Worm (Caenorhabditis elegans) whole organism, young adult: ENCODE measurements around the gene tsr-2.

ENCODE experiments used
- F33H1.4 ChIP-seq: fragments of 200-800 bp; sonication (Bioruptor generic); IDR thresholded peaks from 2 replicates; pipeline ENCODE4 v1.3.6; 2022; ENCODE audit warnings: missing genetic modification reagents, missing genetic modification characterization, missing compliant biosample characterization
- F52B5.7 ChIP-seq: sonication (generic microtip); optimal IDR thresholded peaks from 2 replicates; lab custom pipeline; 2016; ENCODE audit warnings: mild to moderate bottlenecking, missing genetic modification characterization, missing compliant biosample characterization
- ama-1 ChIP-seq, 3 experiments: fragments of 150-350 bp in 1 of 3; sonication (generic microtip) in 2 of 3; optimal IDR thresholded peaks; 2 replicates each; lab custom pipeline; 2014 to 2018; ENCODE audit warnings: missing biosample characterization in 2 of 3, missing genetic modification characterization in 2 of 3, missing genetic modification reagents in 2 of 3
- ceh-79 ChIP-seq: sonication (generic microtip); optimal IDR thresholded peaks from 2 replicates; lab custom pipeline; 2017; ENCODE audit warnings: mild to moderate bottlenecking, missing genetic modification characterization, missing compliant biosample characterization
- chd-7 ChIP-seq: sonication (generic microtip); optimal IDR thresholded peaks from 2 replicates; lab custom pipeline; 2016; ENCODE audit warnings: mild to moderate bottlenecking, missing genetic modification characterization, moderate library complexity, missing compliant biosample characterization
- die-1 ChIP-seq: sonication (generic microtip); optimal IDR thresholded peaks from 2 replicates; lab custom pipeline; 2016; ENCODE audit warnings: missing genotype, mild to moderate bottlenecking, missing genetic modification characterization, missing compliant biosample characterization
- dpl-1 ChIP-seq: fragments of 150-350 bp; optimal IDR thresholded peaks from 2 replicates; lab custom pipeline; 2014; ENCODE audit warnings: missing biosample characterization, missing genetic modification reagents, missing genetic modification characterization
- mel-28 ChIP-seq: sonication (generic microtip); optimal IDR thresholded peaks from 2 replicates; lab custom pipeline; 2016; ENCODE audit warnings: borderline replicate concordance, mild to moderate bottlenecking, missing genetic modification characterization, missing compliant biosample characterization
- rcor-1 ChIP-seq: fragments of 200-800 bp; sonication (Bioruptor generic); IDR thresholded peaks from 2 replicates; pipeline ENCODE4 v1.3.6; 2022; ENCODE audit warnings: missing genetic modification reagents, missing genetic modification characterization, missing compliant biosample characterization
- unc-62 ChIP-seq: fragments of 150-350 bp; optimal IDR thresholded peaks from 2 replicates; lab custom pipeline; 2014; ENCODE audit warnings: missing biosample characterization, missing genetic modification reagents, missing genetic modification characterization

- no peak for TF ChIP-seq unc-62 (GFP tag; lab: Kevin White, UChicago)
- TF ChIP-seq die-1 (tag; lab: Kevin White, UChicago), result no peak
- TF ChIP-seq ceh-79, result no peak
- TF ChIP-seq chd-7, result no peak
- no peak for TF ChIP-seq mel-28 (tag; lab: Kevin White, UChicago)
- TF ChIP-seq F33H1.4 (GFP tag; lab: Robert Waterston, UW), result no peak
- TF ChIP-seq dpl-1 (GFP tag; lab: Kevin White, UChicago), result no peak
- TF ChIP-seq F52B5.7 (tag; lab: Kevin White, UChicago), result no peak
- TF ChIP-seq rcor-1 (GFP tag; lab: Robert Waterston, UW), result no peak
- TF ChIP-seq ama-1 (optimal IDR thresholded peaks at IDR 0.05; lab: Kevin White, UChicago), result no peak
- no peak for TF ChIP-seq ama-1 (GFP tag; optimal IDR thresholded peaks at IDR 0.05; lab: Kevin White, UChicago)
These were observed 26.6 kb upstream of the tsr-2 start for ce11 chrIV:16629815-16630214.
